Fruit fly (Drosophila melanogaster) whole organism: ENCODE measurements around the gene CG14795.

ENCODE experiments used
- Dll ChIP-seq: fragments of >200 bp; optimal IDR thresholded peaks from 2 replicates; lab custom pipeline; 2017
- psq ChIP-seq: fragments of >200 bp; optimal IDR thresholded peaks from 2 replicates; lab custom pipeline; 2017

- TF ChIP-seq Dll (lab: Kevin White, UChicago) (no peak), psq (lab: Kevin White, UChicago) (no peak)
These were observed 45.3 kb downstream of the CG14795 start, which contains the start of gene CG14778 for dm6 chrX:1467382-1467592.
